Fruit fly (Drosophila melanogaster) whole organism, embryonic: Measurements from ENCODE around the gene CG2663.

Experiments
- Atf-2 ChIP-seq: fragments of 200-800 bp; sonication (Bioruptor generic); optimal IDR thresholded peaks from 2 replicates; lab custom pipeline; 2016; ENCODE audit warnings: missing biosample characterization, missing genetic modification characterization
- Awh ChIP-seq: fragments of 200-800 bp; sonication (Bioruptor generic); IDR thresholded peaks from 2 replicates; pipeline ENCODE4, ENCODE4 v1.3.6; 2022; ENCODE audit warnings: missing biosample characterization, missing genetic modification characterization
- B-H1 ChIP-seq: fragments of 200-800 bp; sonication (Bioruptor generic); IDR thresholded peaks from 3 replicates; pipeline ENCODE4 v1.3.6; 2022; ENCODE audit warnings: missing biosample characterization, missing genetic modification characterization
- Blimp-1 ChIP-seq: fragments of 200-800 bp; sonication (Bioruptor generic); optimal IDR thresholded peaks from 3 replicates; lab custom pipeline; 2018; ENCODE audit warnings: missing biosample characterization, missing genetic modification characterization, mild to moderate bottlenecking, moderate library complexity, missing genetic modification reagents
- Bteb2 ChIP-seq: fragments of 200-800 bp; sonication (Bioruptor generic); optimal IDR thresholded peaks from 2 replicates; lab custom pipeline; 2016; ENCODE audit warnings: missing biosample characterization, missing genetic modification characterization
- CG10543 ChIP-seq: fragments of 200-800 bp; sonication (Bioruptor generic); optimal IDR thresholded peaks from 3 replicates; lab custom pipeline; 2017; ENCODE audit warnings: missing biosample characterization, mild to moderate bottlenecking, missing genetic modification characterization, moderate library complexity
- CG12769 ChIP-seq: fragments of 200-800 bp; sonication (Bioruptor generic); optimal IDR thresholded peaks from 2 replicates; lab custom pipeline; 2019; ENCODE audit warnings: missing biosample characterization, mild to moderate bottlenecking, missing genetic modification characterization, moderate library complexity
- CG13287 ChIP-seq: fragments of 200-800 bp; sonication (Bioruptor generic); IDR thresholded peaks from 2 replicates; pipeline ENCODE4 v1.3.6; 2022; ENCODE audit warnings: missing biosample characterization, missing genetic modification characterization; ENCODE audit not compliant: partially characterized antibody
- CG13894 ChIP-seq: fragments of 200-800 bp; sonication (Bioruptor generic); optimal IDR thresholded peaks from 3 replicates; lab custom pipeline; 2018; ENCODE audit warnings: missing biosample characterization, mild to moderate bottlenecking, missing genetic modification characterization, moderate library complexity
- CG17361 ChIP-seq: fragments of 200-800 bp; sonication (Bioruptor generic); IDR thresholded peaks from 3 replicates; pipeline ENCODE4 v1.3.6; 2022; ENCODE audit warnings: missing biosample characterization, missing genetic modification characterization
- CG3065 ChIP-seq: fragments of 200-800 bp; sonication (Bioruptor generic); optimal IDR thresholded peaks from 2 replicates; lab custom pipeline; 2016; ENCODE audit warnings: missing biosample characterization, missing genetic modification characterization
- CG4424 ChIP-seq: fragments of 200-800 bp; sonication (Bioruptor generic); optimal IDR thresholded peaks from 3 replicates; lab custom pipeline; 2016; ENCODE audit warnings: missing biosample characterization, missing genetic modification characterization
- CG4707 ChIP-seq: fragments of 200-800 bp; sonication (Bioruptor generic); optimal IDR thresholded peaks from 2 replicates; lab custom pipeline; 2018; ENCODE audit warnings: missing biosample characterization, mild to moderate bottlenecking, missing genetic modification characterization, moderate library complexity
- CG6175 ChIP-seq: fragments of 200-800 bp; sonication (Bioruptor generic); IDR thresholded peaks from 3 replicates; pipeline ENCODE4 v1.3.6; 2022; ENCODE audit warnings: missing biosample characterization, missing genetic modification characterization
- CG6272 ChIP-seq: fragments of 200-800 bp; sonication (Bioruptor generic); IDR thresholded peaks from 2 replicates; pipeline ENCODE4 v1.3.6; 2022; ENCODE audit warnings: missing biosample characterization, missing genetic modification characterization
- CG6765 ChIP-seq: fragments of 200-800 bp; sonication (Bioruptor generic); optimal IDR thresholded peaks from 3 replicates; lab custom pipeline; 2017; ENCODE audit warnings: missing biosample characterization, mild to moderate bottlenecking, missing genetic modification characterization
- CG7271 ChIP-seq: fragments of 200-800 bp; sonication (Bioruptor generic); optimal IDR thresholded peaks from 2 replicates; lab custom pipeline; 2018; ENCODE audit warnings: missing biosample characterization, mild to moderate bottlenecking, missing genetic modification characterization, moderate library complexity
- CG7372 ChIP-seq: fragments of 200-800 bp; sonication (Bioruptor generic); IDR thresholded peaks from 2 replicates; pipeline ENCODE4 v1.3.6; 2022; ENCODE audit warnings: missing biosample characterization, missing genetic modification characterization
- Dip3 ChIP-seq: fragments of 200-800 bp; sonication (Bioruptor generic); optimal IDR thresholded peaks from 3 replicates; lab custom pipeline; 2016; ENCODE audit warnings: missing biosample characterization, missing genetic modification characterization
- Dll ChIP-seq: fragments of 200-800 bp; sonication (Bioruptor generic); IDR thresholded peaks from 4 replicates; pipeline ENCODE4 v1.3.6; 2022; ENCODE audit warnings: missing biosample characterization, missing genetic modification characterization; ENCODE audit not compliant: partially characterized antibody
- Doc2 ChIP-seq: fragments of 200-800 bp; sonication (Bioruptor generic); IDR thresholded peaks from 2 replicates; pipeline ENCODE4 v1.3.6; 2022; ENCODE audit warnings: missing biosample characterization, missing genetic modification characterization
- Eip74EF ChIP-seq, 2 experiments: fragments of 200-800 bp in 1 of 2; fragments of >200 bp in 1 of 2; sonication (Bioruptor generic) in 1 of 2; optimal IDR thresholded peaks; 2 replicates each; lab custom pipeline; 2017 to 2019; ENCODE audit warnings: missing biosample characterization in 2 of 2, missing genetic modification characterization in 2 of 2, mild to moderate bottlenecking in 1 of 2, moderate library complexity in 1 of 2
- Ets65A ChIP-seq: fragments of 200-800 bp; sonication (Bioruptor generic); peaks from one replicate; lab custom pipeline; 2016; ENCODE audit warnings: missing biosample characterization, missing genetic modification characterization
- H15 ChIP-seq: fragments of 200-800 bp; sonication (Bioruptor generic); IDR thresholded peaks from 3 replicates; pipeline ENCODE4 v1.3.6; 2022; ENCODE audit warnings: missing biosample characterization, missing genetic modification characterization
- Hr39 ChIP-seq: fragments of >200 bp; optimal IDR thresholded peaks from 2 replicates; lab custom pipeline; 2017
- Lhr ChIP-seq: fragments of 200-800 bp; sonication (Bioruptor generic); optimal IDR thresholded peaks from 3 replicates; lab custom pipeline; 2017; ENCODE audit warnings: mild to moderate bottlenecking, missing biosample characterization, missing genetic modification reagents, missing genetic modification characterization
- Med ChIP-seq: fragments of 200-800 bp; sonication (Bioruptor generic); peaks from one replicate; lab custom pipeline; 2016; ENCODE audit warnings: missing biosample characterization, missing genetic modification characterization, mild to moderate bottlenecking, inconsistent platforms, moderate library complexity
- NC2α ChIP-seq: fragments of 200-800 bp; sonication (Bioruptor generic); optimal IDR thresholded peaks from 2 replicates; lab custom pipeline; 2016; ENCODE audit warnings: missing biosample characterization, missing genetic modification characterization
- Neu2 ChIP-seq: fragments of 200-800 bp; sonication (Bioruptor generic); optimal IDR thresholded peaks from 3 replicates; lab custom pipeline; 2016; ENCODE audit warnings: missing biosample characterization, missing genetic modification characterization, borderline replicate concordance
- Rx ChIP-seq: fragments of 200-800 bp; sonication (Bioruptor generic); IDR thresholded peaks from 2 replicates; pipeline ENCODE4 v1.3.6; 2022; ENCODE audit warnings: missing biosample characterization, missing genetic modification characterization
- abd-A ChIP-seq: fragments of 200-800 bp; sonication (Bioruptor generic); optimal IDR thresholded peaks from 3 replicates; lab custom pipeline; 2019; ENCODE audit warnings: missing biosample characterization, mild to moderate bottlenecking, missing genetic modification characterization, moderate library complexity
- chinmo ChIP-seq: fragments of 200-800 bp; sonication (Bioruptor generic); IDR thresholded peaks from 4 replicates; pipeline ENCODE4 v1.3.6; 2022; ENCODE audit warnings: missing biosample characterization, missing genetic modification characterization; ENCODE audit not compliant: partially characterized antibody
- crol ChIP-seq: fragments of 200-800 bp; sonication (Bioruptor generic); IDR thresholded peaks from 2 replicates; pipeline ENCODE4 v1.3.6; 2022; ENCODE audit warnings: missing biosample characterization, missing genetic modification characterization
- en ChIP-seq: fragments of 200-800 bp; sonication (Bioruptor generic); optimal IDR thresholded peaks from 2 replicates; lab custom pipeline; 2016; ENCODE audit warnings: missing biosample characterization, missing genetic modification characterization
- ftz-f1 ChIP-seq: fragments of 200-800 bp; sonication (Bioruptor generic); optimal IDR thresholded peaks from 2 replicates; lab custom pipeline; 2016; ENCODE audit warnings: missing biosample characterization, missing genetic modification characterization
- gem ChIP-seq: fragments of 200-800 bp; sonication (Bioruptor generic); optimal IDR thresholded peaks from 2 replicates; lab custom pipeline; 2019; ENCODE audit warnings: missing biosample characterization, mild to moderate bottlenecking, missing genetic modification characterization, moderate library complexity
- hkb ChIP-seq, 2 experiments: fragments of 200-800 bp in 1 of 2; fragments of >200 bp in 1 of 2; sonication (Bioruptor generic) in 1 of 2; IDR thresholded peaks in 1 of 2; optimal IDR thresholded peaks in 1 of 2; 2 replicates each; pipeline versions ENCODE4 v1.3.6 to Lab custom; 2017 to 2022; ENCODE audit warnings: missing biosample characterization in 1 of 2, missing genetic modification characterization in 1 of 2
- jing ChIP-seq: fragments of 200-800 bp; sonication (Bioruptor generic); optimal IDR thresholded peaks from 2 replicates; lab custom pipeline; 2018; ENCODE audit warnings: missing biosample characterization, mild to moderate bottlenecking, missing genetic modification characterization
- kni ChIP-seq: fragments of 200-800 bp; sonication (Bioruptor generic); optimal IDR thresholded peaks from 3 replicates; lab custom pipeline; 2017; ENCODE audit warnings: mild to moderate bottlenecking, missing biosample characterization, missing genetic modification reagents, missing genetic modification characterization
- nerfin-1 ChIP-seq: fragments of 200-800 bp; sonication (Bioruptor generic); optimal IDR thresholded peaks from 3 replicates; lab custom pipeline; 2019; ENCODE audit warnings: missing biosample characterization, mild to moderate bottlenecking, missing genetic modification characterization, moderate library complexity
- nom ChIP-seq: fragments of 200-800 bp; sonication (Bioruptor generic); optimal IDR thresholded peaks from 2 replicates; lab custom pipeline; 2017; ENCODE audit warnings: missing biosample characterization, missing genetic modification characterization, mild to moderate bottlenecking, moderate library complexity, missing genetic modification reagents
- oc ChIP-seq: fragments of 200-800 bp; sonication (Bioruptor generic); optimal IDR thresholded peaks from 2 replicates; lab custom pipeline; 2018; ENCODE audit warnings: missing biosample characterization, mild to moderate bottlenecking, missing genetic modification characterization, moderate library complexity
- phol ChIP-seq: fragments of 200-800 bp; sonication (Bioruptor generic); optimal IDR thresholded peaks from 3 replicates; lab custom pipeline; 2018; ENCODE audit warnings: missing biosample characterization, mild to moderate bottlenecking, missing genetic modification characterization, moderate library complexity
- pros ChIP-seq: fragments of 200-800 bp; sonication (Bioruptor generic); optimal IDR thresholded peaks from 3 replicates; lab custom pipeline; 2019; ENCODE audit warnings: missing biosample characterization, mild to moderate bottlenecking, missing genetic modification characterization, moderate library complexity
- sd ChIP-seq: fragments of 200-800 bp; sonication (Bioruptor generic); optimal IDR thresholded peaks from 3 replicates; lab custom pipeline; 2018; ENCODE audit warnings: missing biosample characterization, mild to moderate bottlenecking, missing genetic modification characterization, moderate library complexity
- sna ChIP-seq: fragments of 200-800 bp; sonication (Bioruptor generic); IDR thresholded peaks from 2 replicates; pipeline ENCODE4 v1.3.6; 2022; ENCODE audit warnings: missing biosample characterization, missing genetic modification characterization; ENCODE audit not compliant: partially characterized antibody
- sqz ChIP-seq: fragments of 200-800 bp; sonication (Bioruptor generic); optimal IDR thresholded peaks from 3 replicates; lab custom pipeline; 2018; ENCODE audit warnings: missing biosample characterization, mild to moderate bottlenecking, missing genetic modification characterization
- twi ChIP-seq: fragments of 200-800 bp; optimal IDR thresholded peaks from 2 replicates; lab custom pipeline; 2019; ENCODE audit warnings: missing biosample characterization, mild to moderate bottlenecking, missing genetic modification characterization, moderate library complexity

Gene CG2663

dm6 chr3R:5363412-5363811, 40.5 kb downstream of the CG2663 start:
- 0 out of 3 replicates have a peak, but pooled peaks have one; percentile 17 for TF ChIP-seq B-H1 (GFP tag; lab: Robert Waterston, UW)
- peak; percentile 64 for TF ChIP-seq abd-A (tag; lab: Kevin White, UChicago)
- peak; percentile 41 for TF ChIP-seq sd (tag; lab: Kevin White, UChicago)
- TF ChIP-seq CG7271 (tag; lab: Kevin White, UChicago), result no peak
- TF ChIP-seq Hr39, result no peak
- no peak for TF ChIP-seq Dip3
- no peak for TF ChIP-seq CG4707
- peak; percentile 37; the same call in 1 of the 2 replicates for TF ChIP-seq CG13287
- TF ChIP-seq kni (GFP tag; lab: Kevin White, UChicago), result peak; percentile 6
- 0 out of 2 replicates have a peak, but pooled peaks have one; percentile 22 for TF ChIP-seq Awh (GFP tag; lab: Robert Waterston, UW)
- no peak for TF ChIP-seq hkb (optimal IDR thresholded peaks at IDR 0.05; lab: Kevin White, UChicago)
- 0 out of 2 replicates have a peak, but pooled peaks have one; percentile 15 for TF ChIP-seq hkb (GFP tag; IDR thresholded peaks at IDR 0.05; lab: Robert Waterston, UW)
- peak; percentile 100 for TF ChIP-seq chinmo (GFP tag; lab: Robert Waterston, UW)
- peak; percentile 54 for TF ChIP-seq pros (GFP tag; lab: Kevin White, UChicago)
- peak; percentile 37 for TF ChIP-seq Med (GFP tag; lab: Kevin White, UChicago)
- TF ChIP-seq CG10543 (GFP tag; lab: Kevin White, UChicago), result peak; percentile 68
- no peak for TF ChIP-seq Neu2 (GFP tag; lab: Kevin White, UChicago)
- no peak for TF ChIP-seq NC2α (GFP tag; lab: Kevin White, UChicago)
- TF ChIP-seq CG7372, result peak; percentile 52
- peak; percentile 67 for TF ChIP-seq CG6175
- TF ChIP-seq CG13894, result peak; percentile 62
- TF ChIP-seq oc (tag; lab: Kevin White, UChicago), result peak; percentile 90
- TF ChIP-seq nom (GFP tag; lab: Kevin White, UChicago), result peak; percentile 79
- TF ChIP-seq Blimp-1 (GFP tag; lab: Kevin White, UChicago), result peak; percentile 11
- TF ChIP-seq Ets65A (GFP tag; lab: Kevin White, UChicago), result peak; percentile 5
- no peak for TF ChIP-seq H15 (GFP tag; lab: Robert Waterston, UW)
- no peak for TF ChIP-seq Rx (GFP tag; lab: Robert Waterston, UW)
- TF ChIP-seq sna (GFP tag; lab: Robert Waterston, UW), result 0 out of 2 replicates have a peak, but pooled peaks have one; percentile 13
- peak; percentile 66 for TF ChIP-seq CG12769 (tag; lab: Kevin White, UChicago)
- TF ChIP-seq crol (GFP tag; lab: Robert Waterston, UW), result peak; percentile 50; the same call in 1 of the 2 replicates
- TF ChIP-seq Dll, result no peak
- peak; percentile 83 for TF ChIP-seq sqz (GFP tag; lab: Kevin White, UChicago)
- peak in 1 of 2 experiments; percentile 95 for TF ChIP-seq Eip74EF (GFP tag; optimal IDR thresholded peaks at IDR 0.05; lab: Kevin White, UChicago)
- TF ChIP-seq ftz-f1 (GFP tag; lab: Kevin White, UChicago), result peak; percentile 93

DNA sequence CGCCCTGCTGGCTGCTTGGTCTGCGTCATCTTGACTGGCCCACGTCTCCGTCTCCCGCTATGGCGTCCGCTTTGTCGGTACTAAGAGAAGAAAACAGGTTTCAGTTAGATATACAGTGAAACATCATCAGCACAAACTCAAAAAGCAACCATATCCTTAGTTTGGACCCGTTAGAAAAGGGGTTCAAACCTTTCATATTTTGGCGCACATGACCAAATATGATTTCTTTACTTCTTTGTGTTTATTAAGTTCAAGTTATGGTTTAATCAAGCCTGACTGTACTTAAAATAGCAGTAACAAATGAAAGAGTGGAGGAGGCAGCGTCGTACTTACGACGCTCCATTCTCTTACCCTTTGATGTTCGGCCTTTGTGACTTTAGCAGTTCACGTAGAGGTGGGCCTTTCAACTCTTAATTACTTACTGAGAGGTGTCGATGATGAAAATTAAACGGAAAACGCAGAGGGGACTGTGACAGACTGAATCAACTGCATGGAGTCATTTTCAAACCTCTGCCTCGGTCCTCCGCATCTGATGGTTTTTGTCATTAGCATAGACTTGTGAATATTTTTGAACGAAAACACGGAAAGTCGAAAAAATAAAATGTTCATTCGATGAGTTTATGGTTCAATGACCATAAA, 42.1 kb downstream of the CG2663 start:
- TF ChIP-seq Doc2 (GFP tag; lab: Robert Waterston, UW) (no peak), nerfin-1 (peak; percentile 47), CG6765 (GFP tag; lab: Kevin White, UChicago) (peak; percentile 54), oc (tag; lab: Kevin White, UChicago) (peak; percentile 79), jing (GFP tag; lab: Kevin White, UChicago) (peak; percentile 62), twi (tag; lab: Kevin White, UChicago) (peak; percentile 12), CG4424 (GFP tag; lab: Kevin White, UChicago) (peak; percentile 83), CG13287 (no peak), CG6272 (GFP tag; lab: Robert Waterston, UW) (peak; percentile 69), Atf-2 (GFP tag; lab: Kevin White, UChicago) (peak; percentile 59), CG17361 (GFP tag; lab: Robert Waterston, UW) (peak; percentile 73), CG3065 (GFP tag; lab: Kevin White, UChicago) (peak; percentile 3), en (GFP tag; lab: Kevin White, UChicago) (peak; percentile 54), phol (peak; percentile 76), gem (tag; lab: Kevin White, UChicago) (peak; percentile 88), Bteb2 (GFP tag; lab: Kevin White, UChicago) (peak; percentile 83), Lhr (GFP tag; lab: Kevin White, UChicago) (peak; percentile 15)
